Fruit fly (Drosophila melanogaster) whole organism, prepupa: Measurements from ENCODE around the gene Tmx3.

Experiments used
- Blimp-1 ChIP-seq: fragments of 200-800 bp; sonication (Bioruptor generic); optimal IDR thresholded peaks from 3 replicates; lab custom pipeline; 2017; ENCODE audit warnings: missing biosample characterization, missing genetic modification characterization, mild to moderate bottlenecking, moderate library complexity, missing genetic modification reagents
- CG10631 ChIP-seq: fragments of 200-800 bp; sonication (Bioruptor generic); optimal IDR thresholded peaks from 2 replicates; lab custom pipeline; 2016; ENCODE audit warnings: missing biosample characterization, missing genetic modification characterization
- CG10669 ChIP-seq: fragments of 200-800 bp; sonication (Bioruptor generic); optimal IDR thresholded peaks from 3 replicates; lab custom pipeline; 2018; ENCODE audit warnings: missing biosample characterization, mild to moderate bottlenecking, missing genetic modification characterization, moderate library complexity
- CG11762 ChIP-seq: fragments of 200-800 bp; sonication (Bioruptor generic); optimal IDR thresholded peaks from 3 replicates; lab custom pipeline; 2016; ENCODE audit warnings: missing biosample characterization, missing genetic modification characterization; ENCODE audit not compliant: insufficient read depth
- CG11902 ChIP-seq: fragments of 200-800 bp; sonication (Bioruptor generic); optimal IDR thresholded peaks from 3 replicates; lab custom pipeline; 2016; ENCODE audit warnings: missing biosample characterization, missing genetic modification characterization
- CG15336 ChIP-seq: fragments of 200-800 bp; sonication (Bioruptor generic); IDR thresholded peaks from 2 replicates; pipeline ENCODE4 v1.3.6; 2022; ENCODE audit warnings: missing biosample characterization, missing genetic modification characterization
- CG1621 ChIP-seq: fragments of 200-800 bp; sonication (Bioruptor generic); optimal IDR thresholded peaks from 3 replicates; lab custom pipeline; 2018; ENCODE audit warnings: missing biosample characterization, mild to moderate bottlenecking, missing genetic modification characterization
- CG16779 ChIP-seq: fragments of 200-800 bp; sonication (Bioruptor generic); optimal IDR thresholded peaks from 3 replicates; lab custom pipeline; 2017; ENCODE audit warnings: missing biosample characterization, mild to moderate bottlenecking, missing genetic modification characterization
- CG3032 ChIP-seq: fragments of 200-800 bp; optimal IDR thresholded peaks from 2 replicates; lab custom pipeline; 2019; ENCODE audit warnings: missing biosample characterization, mild to moderate bottlenecking, missing genetic modification characterization, moderate library complexity
- CG31627 ChIP-seq: fragments of 200-800 bp; sonication (Bioruptor generic); optimal IDR thresholded peaks from 3 replicates; lab custom pipeline; 2016; ENCODE audit warnings: missing biosample characterization, missing genetic modification characterization
- CG34406 ChIP-seq: fragments of 200-800 bp; sonication (Bioruptor generic); optimal IDR thresholded peaks from 3 replicates; lab custom pipeline; 2016; ENCODE audit warnings: missing biosample characterization, missing genetic modification characterization
- CG3919 ChIP-seq: fragments of 200-800 bp; sonication (Bioruptor generic); optimal IDR thresholded peaks from 3 replicates; lab custom pipeline; 2016; ENCODE audit warnings: missing biosample characterization, missing genetic modification characterization
- CG4318 ChIP-seq: fragments of 200-800 bp; sonication (Bioruptor generic); optimal IDR thresholded peaks from 3 replicates; lab custom pipeline; 2017; ENCODE audit warnings: missing biosample characterization, mild to moderate bottlenecking, missing genetic modification characterization
- CG6163 ChIP-seq: fragments of 200-800 bp; sonication (Bioruptor generic); IDR thresholded peaks from 3 replicates; pipeline ENCODE4 v1.3.6; 2022; ENCODE audit warnings: missing biosample characterization, missing genetic modification characterization
- CG6808 ChIP-seq: fragments of 200-800 bp; sonication (Bioruptor generic); optimal IDR thresholded peaks from 3 replicates; lab custom pipeline; 2017; ENCODE audit warnings: missing biosample characterization, missing genetic modification characterization, mild to moderate bottlenecking, moderate library complexity, missing genetic modification reagents
- CG6854 ChIP-seq: fragments of 200-800 bp; sonication (Bioruptor generic); optimal IDR thresholded peaks from 2 replicates; lab custom pipeline; 2017; ENCODE audit warnings: missing biosample characterization, mild to moderate bottlenecking, missing genetic modification characterization
- CG7368 ChIP-seq: fragments of 200-800 bp; sonication (Bioruptor generic); optimal IDR thresholded peaks from 3 replicates; lab custom pipeline; 2016; ENCODE audit warnings: missing biosample characterization, missing genetic modification characterization
- CG8119 ChIP-seq: fragments of 200-800 bp; sonication (Bioruptor generic); IDR thresholded peaks from 3 replicates; pipeline ENCODE4 v1.3.6; 2022; ENCODE audit warnings: missing biosample characterization, missing genetic modification characterization
- CG8319 ChIP-seq: fragments of 200-800 bp; sonication (Bioruptor generic); optimal IDR thresholded peaks from 3 replicates; lab custom pipeline; 2016; ENCODE audit warnings: missing biosample characterization, missing genetic modification characterization
- CG9139 ChIP-seq: fragments of 200-800 bp; sonication (Bioruptor generic); optimal IDR thresholded peaks from 3 replicates; lab custom pipeline; 2017; ENCODE audit warnings: missing biosample characterization, mild to moderate bottlenecking, missing genetic modification characterization
- Eip75B ChIP-seq: fragments of 200-800 bp; sonication (Bioruptor generic); optimal IDR thresholded peaks from 3 replicates; lab custom pipeline; 2016; ENCODE audit warnings: missing biosample characterization, missing genetic modification characterization
- Eip78C ChIP-seq: fragments of 200-800 bp; sonication (Bioruptor generic); peaks from one replicate; lab custom pipeline; 2016; ENCODE audit warnings: missing biosample characterization, missing genetic modification characterization
- Eip93F ChIP-seq: fragments of 200-800 bp; sonication (Bioruptor generic); optimal IDR thresholded peaks from 2 replicates; lab custom pipeline; 2016; ENCODE audit warnings: missing biosample characterization, mild to moderate bottlenecking, missing genetic modification characterization
- Ets21C ChIP-seq: fragments of 200-800 bp; sonication (Bioruptor generic); optimal IDR thresholded peaks from 3 replicates; lab custom pipeline; 2016; ENCODE audit warnings: missing biosample characterization, missing genetic modification characterization
- Ets96B ChIP-seq: fragments of 200-800 bp; optimal IDR thresholded peaks from 2 replicates; lab custom pipeline; 2019; ENCODE audit warnings: missing biosample characterization, mild to moderate bottlenecking, missing genetic modification characterization, moderate library complexity
- Gug ChIP-seq: fragments of 200-800 bp; sonication (Bioruptor generic); IDR thresholded peaks from 2 replicates; pipeline ENCODE4 v1.3.6; 2022; ENCODE audit warnings: missing biosample characterization, missing genetic modification characterization
- Hr4 ChIP-seq: fragments of 200-800 bp; sonication (Bioruptor generic); optimal IDR thresholded peaks from 3 replicates; lab custom pipeline; 2016; ENCODE audit warnings: missing biosample characterization, missing genetic modification characterization
- Met ChIP-seq: fragments of 200-800 bp; sonication (Bioruptor generic); optimal IDR thresholded peaks from 3 replicates; lab custom pipeline; 2016; ENCODE audit warnings: missing biosample characterization, missing genetic modification characterization
- OdsH ChIP-seq: fragments of 200-800 bp; sonication (Bioruptor generic); optimal IDR thresholded peaks from 3 replicates; lab custom pipeline; 2016; ENCODE audit warnings: missing biosample characterization, missing genetic modification characterization
- Sox102F ChIP-seq: fragments of 200-800 bp; sonication (Bioruptor generic); optimal IDR thresholded peaks from 2 replicates; lab custom pipeline; 2016; ENCODE audit warnings: missing biosample characterization, mild to moderate bottlenecking, missing genetic modification characterization
- Sox14 ChIP-seq: fragments of 200-800 bp; sonication (Bioruptor generic); optimal IDR thresholded peaks from 3 replicates; lab custom pipeline; 2016; ENCODE audit warnings: missing biosample characterization, missing genetic modification characterization
- Sox15 ChIP-seq: fragments of 200-800 bp; sonication (Bioruptor generic); optimal IDR thresholded peaks from 3 replicates; lab custom pipeline; 2016; ENCODE audit warnings: missing biosample characterization, missing genetic modification characterization
- achi ChIP-seq: fragments of 200-800 bp; sonication (Bioruptor generic); optimal IDR thresholded peaks from 3 replicates; lab custom pipeline; 2016; ENCODE audit warnings: missing biosample characterization, missing genetic modification characterization
- acj6 ChIP-seq: fragments of 200-800 bp; sonication (Bioruptor generic); optimal IDR thresholded peaks from 3 replicates; lab custom pipeline; 2016; ENCODE audit warnings: missing biosample characterization, missing genetic modification characterization
- dac ChIP-seq: fragments of 200-800 bp; sonication (Bioruptor generic); optimal IDR thresholded peaks from 2 replicates; lab custom pipeline; 2017; ENCODE audit warnings: missing biosample characterization, mild to moderate bottlenecking, missing genetic modification characterization
- dsx ChIP-seq: fragments of 200-800 bp; optimal IDR thresholded peaks from 3 replicates; lab custom pipeline; 2019; ENCODE audit warnings: missing biosample characterization, mild to moderate bottlenecking, missing genetic modification characterization, moderate library complexity; ENCODE audit not compliant: poor library complexity, severe bottlenecking
- eg ChIP-seq: fragments of 200-800 bp; sonication (Bioruptor generic); IDR thresholded peaks from 3 replicates; pipeline ENCODE4 v1.3.6; 2022; ENCODE audit warnings: missing biosample characterization, missing genetic modification characterization
- fd59A ChIP-seq: fragments of 200-800 bp; sonication (Bioruptor generic); optimal IDR thresholded peaks from 2 replicates; lab custom pipeline; 2017; ENCODE audit warnings: missing biosample characterization, mild to moderate bottlenecking, missing genetic modification characterization, missing genetic modification reagents
- fkh ChIP-seq: fragments of 200-800 bp; sonication (Bioruptor generic); optimal IDR thresholded peaks from 3 replicates; lab custom pipeline; 2017; ENCODE audit warnings: missing biosample characterization, mild to moderate bottlenecking, missing genetic modification characterization, moderate library complexity
- lz ChIP-seq: fragments of 200-800 bp; sonication (Bioruptor generic); optimal IDR thresholded peaks from 3 replicates; lab custom pipeline; 2016; ENCODE audit warnings: missing biosample characterization, missing genetic modification characterization
- salr ChIP-seq, 2 experiments: fragments of 200-800 bp; sonication (Bioruptor generic); optimal IDR thresholded peaks; 3 replicates each; lab custom pipeline; 2016 to 2018; ENCODE audit warnings: missing biosample characterization in 2 of 2, missing genetic modification characterization in 2 of 2, mild to moderate bottlenecking in 1 of 2
- spab ChIP-seq: fragments of 200-800 bp; sonication (Bioruptor generic); optimal IDR thresholded peaks from 2 replicates; lab custom pipeline; 2017; ENCODE audit warnings: missing biosample characterization, mild to moderate bottlenecking, missing genetic modification characterization, missing genetic modification reagents
- ss ChIP-seq, 2 experiments: fragments of 200-800 bp; sonication (Bioruptor generic); optimal IDR thresholded peaks; 2 replicates in 1 of 2; 3 replicates in 1 of 2; lab custom pipeline; 2017 to 2018; ENCODE audit warnings: mild to moderate bottlenecking in 2 of 2, missing biosample characterization in 2 of 2, missing genetic modification characterization in 2 of 2, moderate library complexity in 1 of 2

Gene Tmx3

DNA sequence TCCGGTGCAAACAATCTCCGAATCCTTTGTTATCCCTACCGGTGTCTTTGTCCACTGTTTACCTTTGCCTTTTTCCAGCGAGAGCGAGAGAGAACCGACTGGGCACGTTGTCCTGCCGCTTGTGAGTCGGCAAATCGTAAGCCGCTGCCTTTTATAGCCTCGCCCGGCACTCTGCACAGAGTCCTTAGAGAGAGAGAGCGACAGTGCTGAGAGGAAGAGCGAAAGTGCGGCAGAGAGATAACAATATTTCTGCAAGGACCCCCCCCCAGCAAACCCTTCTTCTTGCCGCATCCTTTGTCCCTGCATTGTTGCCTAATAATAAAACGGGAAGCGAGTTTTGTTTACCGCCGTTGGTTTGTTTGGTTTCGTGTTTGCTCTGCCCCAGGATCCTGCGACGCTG, 23.4 kb downstream of the Tmx3 start, which contains the start of gene CG13055:
Gene CG13055, minus strand, starts transcription at position 101 of the 400 bp plus-strand sequence.
- TF ChIP-seq Sox102F (GFP tag; lab: Kevin White, UChicago) (no peak), salr (GFP tag; optimal IDR thresholded peaks at IDR 0.05; lab: Kevin White, UChicago) (no peak), eg (no peak), Ets96B (tag; lab: Kevin White, UChicago) (no peak), lz (GFP tag; lab: Kevin White, UChicago) (no peak), Ets21C (GFP tag; lab: Kevin White, UChicago) (no peak), Sox15 (GFP tag; lab: Kevin White, UChicago) (no peak), CG3032 (tag; lab: Kevin White, UChicago) (no peak), Gug (GFP tag; lab: Robert Waterston, UW) (no peak), Sox14 (GFP tag; lab: Kevin White, UChicago) (no peak), CG3919 (GFP tag; lab: Kevin White, UChicago) (no peak), ss (GFP tag; optimal IDR thresholded peaks at IDR 0.05; lab: Kevin White, UChicago) (no peak), CG34406 (GFP tag; lab: Kevin White, UChicago) (no peak)

- TF ChIP-seq acj6 (GFP tag; lab: Kevin White, UChicago) (no peak), salr (GFP tag; optimal IDR thresholded peaks at IDR 0.05; lab: Kevin White, UChicago) (no peak), CG31627 (GFP tag; lab: Kevin White, UChicago) (no peak), Blimp-1 (GFP tag; lab: Kevin White, UChicago) (no peak), Hr4 (GFP tag; lab: Kevin White, UChicago) (no peak), CG11902 (GFP tag; lab: Kevin White, UChicago) (no peak), spab (GFP tag; lab: Kevin White, UChicago) (no peak), Ets21C (GFP tag; lab: Kevin White, UChicago) (no peak), fd59A (no peak), CG15336 (GFP tag; lab: Robert Waterston, UW) (no peak), Eip78C (GFP tag; lab: Kevin White, UChicago) (no peak), CG6854 (GFP tag; lab: Kevin White, UChicago) (no peak), CG9139 (no peak), CG8319 (GFP tag; lab: Kevin White, UChicago) (no peak), CG6163 (no peak)
- TF ChIP-seq, all 60 proteins: peak for 0
These were observed 28.3 kb downstream of the Tmx3 start, which contains the start of gene CG13054 for dm6 chr3L:16257118-16257627. Gene CG13054, minus strand, starts transcription at chr3L:16257191.

DNA sequence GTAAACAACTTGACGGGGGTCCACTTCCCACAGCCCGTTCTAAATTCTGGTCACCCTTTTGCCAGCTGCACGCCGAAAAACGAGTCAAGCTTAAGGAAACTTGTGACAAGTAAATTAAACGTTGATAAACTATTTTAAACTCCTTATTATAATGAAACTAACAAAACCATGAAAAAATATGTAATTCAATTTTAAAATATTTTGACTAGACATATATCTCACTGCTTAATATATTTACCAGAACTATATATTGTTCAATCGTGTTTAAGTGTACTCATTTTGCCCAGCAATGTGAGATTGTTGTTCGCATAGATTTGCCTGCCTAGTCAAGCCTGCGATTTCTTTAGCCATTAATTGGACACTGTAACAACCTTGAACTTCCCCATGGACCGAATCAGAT, 30.7 kb downstream of the Tmx3 start, which contains the start of gene CG13053:
Gene CG13053, minus strand, starts transcription at position 171 of the 400 bp plus-strand sequence.
- TF ChIP-seq salr (GFP tag; optimal IDR thresholded peaks at IDR 0.05; lab: Kevin White, UChicago): peak in 1 of 2 experiments; percentile 25
- TF ChIP-seq CG10669 (GFP tag; lab: Kevin White, UChicago): peak; percentile 67
- peak; percentile 62 for TF ChIP-seq fd59A
- peak; percentile 23 for TF ChIP-seq acj6 (GFP tag; lab: Kevin White, UChicago)
- no peak for TF ChIP-seq Eip93F (GFP tag; lab: Kevin White, UChicago)
- TF ChIP-seq CG16779: peak; percentile 10
- TF ChIP-seq Met (GFP tag; lab: Kevin White, UChicago): no peak
- peak; percentile 50 to 73 for TF ChIP-seq ss (GFP tag; optimal IDR thresholded peaks at IDR 0.05; lab: Kevin White, UChicago)
- TF ChIP-seq CG3919 (GFP tag; lab: Kevin White, UChicago): peak; percentile 46
- TF ChIP-seq CG10631 (GFP tag; lab: Kevin White, UChicago): peak; percentile 64
- no peak for TF ChIP-seq CG1621 (tag; lab: Kevin White, UChicago)
- peak; percentile 71 for TF ChIP-seq spab (GFP tag; lab: Kevin White, UChicago)
- TF ChIP-seq Hr4 (GFP tag; lab: Kevin White, UChicago): no peak
- peak; percentile 8 for TF ChIP-seq OdsH
- TF ChIP-seq lz (GFP tag; lab: Kevin White, UChicago): no peak
- TF ChIP-seq Ets96B (tag; lab: Kevin White, UChicago): peak; percentile 82
- no peak for TF ChIP-seq fkh (GFP tag; lab: Kevin White, UChicago)
- TF ChIP-seq Eip78C (GFP tag; lab: Kevin White, UChicago): peak; percentile 89
- TF ChIP-seq CG6163: peak; percentile 31; the same call in 1 of the 3 replicates
- TF ChIP-seq CG6808 (GFP tag; lab: Kevin White, UChicago): peak; percentile 77
- TF ChIP-seq Eip75B: peak; percentile 58
- no peak for TF ChIP-seq dac
- TF ChIP-seq CG7368: no peak
- no peak for TF ChIP-seq CG8319 (GFP tag; lab: Kevin White, UChicago)
- peak; percentile 20 for TF ChIP-seq achi (GFP tag; lab: Kevin White, UChicago)
- TF ChIP-seq CG9139: peak; percentile 6
- peak; percentile 85 for TF ChIP-seq dsx
- TF ChIP-seq CG8119 (GFP tag; lab: Robert Waterston, UW): peak; percentile 28; the same call in 1 of the 3 replicates
- no peak for TF ChIP-seq CG11762
- TF ChIP-seq CG4318 (GFP tag; lab: Kevin White, UChicago): no peak
- peak; percentile 74 for TF ChIP-seq CG3032 (tag; lab: Kevin White, UChicago)
